Worm (Caenorhabditis elegans) whole organism, dauer: ENCODE data around the gene tftc-3.

ENCODE experiments used
- unc-62 ChIP-seq: sonication (generic microtip); optimal IDR thresholded peaks from 2 replicates; lab custom pipeline; 2017; ENCODE audit warnings: missing biosample characterization, missing genetic modification reagents, missing genetic modification characterization

Gene tftc-3

ce11 chrV:10204863-10205338 is 5.2 kb downstream of the tftc-3 start, which contains the start of the genes ZK856.19 and ZK856.11:
TSS of gene ZK856.19 (minus strand) at chrV:10204913.
TSS of gene ZK856.11 (minus strand) at chrV:10204938.
- no peak for TF ChIP-seq unc-62 (GFP tag; lab: Kevin White, UChicago)

ce11 chrV:10203435-10204009 is 6.6 kb downstream of the tftc-3 start, which contains the start of gene chpf-1:
TSS of gene chpf-1 (minus strand) at chrV:10203485.
- TF ChIP-seq unc-62 (GFP tag; lab: Kevin White, UChicago) = no peak

ce11 chrV:10202340-10202739 is 7.8 kb downstream of the tftc-3 start:
- no peak for TF ChIP-seq unc-62 (GFP tag; lab: Kevin White, UChicago)

ce11 chrV:10201913-10202312 is 8.2 kb downstream of the tftc-3 start, which contains the start of gene ZK856.7:
TSS of gene ZK856.7 (plus strand) at chrV:10202098.
- TF ChIP-seq unc-62 (GFP tag; lab: Kevin White, UChicago) = no peak

- no peak for TF ChIP-seq unc-62 (GFP tag; lab: Kevin White, UChicago)
Measured at ce11 chrV:10198386-10198785, 11.8 kb downstream of the tftc-3 start, which contains the start of gene ZK856.6. TSS of gene ZK856.6 (plus strand) at chrV:10198686.

ce11 chrV:10191242-10191641 is 18.9 kb downstream of the tftc-3 start:
- no peak for TF ChIP-seq unc-62 (GFP tag; lab: Kevin White, UChicago)

ce11 chrV:10190081-10190556 is 20.0 kb downstream of the tftc-3 start, which contains the start of gene ZK856.5:
TSS of gene ZK856.5 (minus strand) at chrV:10190131.
- no peak for TF ChIP-seq unc-62 (GFP tag; lab: Kevin White, UChicago)

- no peak for TF ChIP-seq unc-62 (GFP tag; lab: Kevin White, UChicago)
Measured at ce11 chrV:10185719-10186118, 24.4 kb downstream of the tftc-3 start, which contains the start of gene ZK856.18. TSS of gene ZK856.18 (minus strand) at chrV:10186007.

- TF ChIP-seq unc-62 (GFP tag; lab: Kevin White, UChicago) = no peak
Measured at ce11 chrV:10183810-10184209, 26.3 kb downstream of the tftc-3 start.

ce11 chrV:10182984-10183383 is 27.2 kb downstream of the tftc-3 start, which contains the start of gene ZK856.4:
TSS of gene ZK856.4 (plus strand) at chrV:10183284.
- TF ChIP-seq unc-62 (GFP tag; lab: Kevin White, UChicago) = no peak

ce11 chrV:10179235-10179634 is 30.9 kb downstream of the tftc-3 start, which contains the start of gene cul-5:
TSS of gene cul-5 (plus strand) at chrV:10179535.
- no peak for TF ChIP-seq unc-62 (GFP tag; lab: Kevin White, UChicago)

- TF ChIP-seq unc-62 (GFP tag; lab: Kevin White, UChicago) = no peak
Measured at ce11 chrV:10178166-10178565, 32.0 kb downstream of the tftc-3 start.

ce11 chrV:10174632-10175075 is 35.5 kb downstream of the tftc-3 start:
- TF ChIP-seq unc-62 (GFP tag; lab: Kevin White, UChicago) = no peak

ce11 chrV:10173653-10174052 is 36.5 kb downstream of the tftc-3 start, which contains the start of gene egl-3:
TSS of gene egl-3 (minus strand) at chrV:10173753.
- no peak for TF ChIP-seq unc-62 (GFP tag; lab: Kevin White, UChicago)

- no peak for TF ChIP-seq unc-62 (GFP tag; lab: Kevin White, UChicago)
Measured at ce11 chrV:10168870-10169269, 41.3 kb downstream of the tftc-3 start.

ce11 chrV:10166368-10166767 is 43.8 kb downstream of the tftc-3 start, which contains the start of gene C51E3.6:
TSS of gene C51E3.6 (minus strand) at chrV:10166468.
- no peak for TF ChIP-seq unc-62 (GFP tag; lab: Kevin White, UChicago)
